Fruit fly (Drosophila melanogaster): ENCODE data around the gene Gyc89Db.

The Gyc89Db gene

dm6 chr3R:16524178-16524577 lies 47.3 kb downstream of the Gyc89Db start (continued):
- no peak for TF ChIP-seq CG10321 (GFP tag; IDR thresholded peaks at IDR 0.05)
- TF ChIP-seq Sin3A (optimal IDR thresholded peaks at IDR 0.05) = no peak
- no peak for TF ChIP-seq sima (GFP tag; optimal IDR thresholded peaks at IDR 0.05)
- no peak for TF ChIP-seq CG6683 (GFP tag; optimal IDR thresholded peaks at IDR 0.05)
- peak; percentile 73 for TF ChIP-seq lmd (GFP tag; IDR thresholded peaks at IDR 0.05)
- no peak for TF ChIP-seq CG34224 (GFP tag; IDR thresholded peaks at IDR 0.05; ENCODE audit: partially characterized antibody)
- peak; percentile 59 for TF ChIP-seq CG18476 (GFP tag; optimal IDR thresholded peaks at IDR 0.05)
- no peak for TF ChIP-seq tup (GFP tag; optimal IDR thresholded peaks at IDR 0.05)
- peak; percentile 35 for TF ChIP-seq NC2β (GFP tag; optimal IDR thresholded peaks at IDR 0.05)
- no peak for TF ChIP-seq Atf6 (GFP tag; IDR thresholded peaks at IDR 0.05)
- TF ChIP-seq H2.0 (GFP tag; IDR thresholded peaks at IDR 0.05) = peak; percentile 64
- TF ChIP-seq toy (GFP tag; IDR thresholded peaks at IDR 0.05) = no peak
- peak; percentile 65 for TF ChIP-seq PHDP (tag; optimal IDR thresholded peaks at IDR 0.05)
- no peak for TF ChIP-seq hth (optimal IDR thresholded peaks at IDR 0.05)
- no peak for TF ChIP-seq schlank (tag; optimal IDR thresholded peaks at IDR 0.05)
- no peak for TF ChIP-seq hb (GFP tag; IDR thresholded peaks at IDR 0.05; ENCODE audit: partially characterized antibody)
- peak; percentile 77 for TF ChIP-seq Awh (GFP tag; IDR thresholded peaks at IDR 0.05)
- peak; percentile 66; the same call in 2 of the 3 replicates for TF ChIP-seq CG34422 (GFP tag; IDR thresholded peaks at IDR 0.05)
- peak; percentile 93 for TF ChIP-seq CG10979 (tag; optimal IDR thresholded peaks at IDR 0.05)
- TF ChIP-seq CG16863 (GFP tag; optimal IDR thresholded peaks at IDR 0.05) = no peak
- TF ChIP-seq esg (GFP tag; conservative IDR thresholded peaks at IDR 0.05) = peak; percentile 74
- TF ChIP-seq ken (GFP tag; IDR thresholded peaks at IDR 0.05) = peak; percentile 54; the same call in 1 of the 3 replicates
- peak; percentile 12 for TF ChIP-seq Dek (tag; optimal IDR thresholded peaks at IDR 0.05)
- TF ChIP-seq CG32767 (GFP tag; IDR thresholded peaks at IDR 0.05) = peak; percentile 72
- peak; percentile 64 for TF ChIP-seq onecut (GFP tag; IDR thresholded peaks at IDR 0.05)
- TF ChIP-seq ato (GFP tag; IDR thresholded peaks at IDR 0.05; ENCODE audit: partially characterized antibody) = no peak
- peak; percentile 16 for TF ChIP-seq CG31388 (GFP tag; optimal IDR thresholded peaks at IDR 0.05)
- TF ChIP-seq CG6791 (GFP tag; IDR thresholded peaks at IDR 0.05; ENCODE audit: partially characterized antibody) = no peak
- peak; percentile 13 for TF ChIP-seq run (tag; optimal IDR thresholded peaks at IDR 0.05)
- peak; percentile 81 for TF ChIP-seq sim (GFP tag; IDR thresholded peaks at IDR 0.05)
- no peak for TF ChIP-seq corto (GFP tag; optimal IDR thresholded peaks at IDR 0.05)
- no peak for TF ChIP-seq CG31224 (GFP tag; IDR thresholded peaks at IDR 0.05)
- peak; percentile 54; the same call in 1 of the 3 replicates for TF ChIP-seq CG11093 (GFP tag; IDR thresholded peaks at IDR 0.05)
- TF ChIP-seq Neu2 (GFP tag; optimal IDR thresholded peaks at IDR 0.05; ENCODE audit: borderline replicate concordance) = no peak
- TF ChIP-seq Ptx1 (GFP tag; IDR thresholded peaks at IDR 0.05) = peak; percentile 76
- no peak for TF ChIP-seq rib (GFP tag; IDR thresholded peaks at IDR 0.05)
- TF ChIP-seq sr (GFP tag; IDR thresholded peaks at IDR 0.05) = peak; percentile 15; the same call in 1 of the 3 replicates
- no peak for TF ChIP-seq unc-4 (GFP tag; IDR thresholded peaks at IDR 0.05; ENCODE audit: partially characterized antibody)
- peak; percentile 13; the same call in 1 of the 2 replicates for TF ChIP-seq CG9215 (GFP tag; IDR thresholded peaks at IDR 0.05)
- no peak for TF ChIP-seq CG8290 (GFP tag; optimal IDR thresholded peaks at IDR 0.05)
- TF ChIP-seq CG8290 (tag; optimal IDR thresholded peaks at IDR 0.05) = no peak
- peak; percentile 60 for TF ChIP-seq Ravus (GFP tag; IDR thresholded peaks at IDR 0.05)
- TF ChIP-seq CG6689 (GFP tag; IDR thresholded peaks at IDR 0.05) = peak; percentile 82
- TF ChIP-seq CG14014 (GFP tag; IDR thresholded peaks at IDR 0.05) = peak; percentile 35; the same call in 1 of the 2 replicates
- TF ChIP-seq gsb (GFP tag; IDR thresholded peaks at IDR 0.05) = no peak
- no peak for TF ChIP-seq pfk (GFP tag; optimal IDR thresholded peaks at IDR 0.05)
- peak; percentile 90 for TF ChIP-seq dmrt99B (tag; optimal IDR thresholded peaks at IDR 0.05)
- TF ChIP-seq Fer1 (GFP tag; optimal IDR thresholded peaks at IDR 0.05) = peak; percentile 1
- TF ChIP-seq CG17612 (GFP tag; IDR thresholded peaks at IDR 0.05) = no peak
- no peak for TF ChIP-seq Jarid2 (GFP tag; optimal IDR thresholded peaks at IDR 0.05)
- no peak for TF ChIP-seq Dad (GFP tag; optimal IDR thresholded peaks at IDR 0.05)
- peak; percentile 17 for TF ChIP-seq cwo (GFP tag; optimal IDR thresholded peaks at IDR 0.05)

Data from whole organism, embryonic.